Fruit fly (Drosophila melanogaster) whole organism, adult: ENCODE data around the gene CG12355.

Experiments
- CG11617 ChIP-seq: fragments of 200-800 bp; sonication (Bioruptor generic); optimal IDR thresholded peaks from 2 replicates; lab custom pipeline; 2017; ENCODE audit warnings: mild to moderate bottlenecking, missing biosample characterization, missing genetic modification reagents, missing genetic modification characterization
- CG12768 ChIP-seq: fragments of 200-800 bp; sonication (Bioruptor generic); optimal IDR thresholded peaks from 2 replicates; lab custom pipeline; 2017; ENCODE audit warnings: missing biosample characterization, missing genetic modification characterization, mild to moderate bottlenecking, moderate library complexity, missing genetic modification reagents
- CG33017 ChIP-seq: fragments of 200-800 bp; sonication (Bioruptor generic); optimal IDR thresholded peaks from 2 replicates; lab custom pipeline; 2018; ENCODE audit warnings: missing biosample characterization, mild to moderate bottlenecking, missing genetic modification characterization, moderate library complexity
- CG7045 ChIP-seq: fragments of 200-800 bp; sonication (Bioruptor generic); optimal IDR thresholded peaks from 2 replicates; lab custom pipeline; 2017; ENCODE audit warnings: missing biosample characterization, mild to moderate bottlenecking, missing genetic modification characterization
- Clk ChIP-seq: fragments of 200-800 bp; sonication (Bioruptor generic); optimal IDR thresholded peaks from 2 replicates; lab custom pipeline; 2017; ENCODE audit warnings: missing biosample characterization, missing genetic modification characterization
- Mnt ChIP-seq: fragments of 200-800 bp; sonication (Bioruptor generic); optimal IDR thresholded peaks from 2 replicates; lab custom pipeline; 2016; ENCODE audit warnings: missing biosample characterization, mild to moderate bottlenecking, missing genetic modification characterization
- bab1 ChIP-seq: fragments of 200-800 bp; sonication (Bioruptor generic); optimal IDR thresholded peaks from 3 replicates; lab custom pipeline; 2019; ENCODE audit warnings: missing biosample characterization, mild to moderate bottlenecking, missing genetic modification characterization, moderate library complexity
- cic ChIP-seq: fragments of 200-800 bp; sonication (Bioruptor generic); optimal IDR thresholded peaks from 2 replicates; lab custom pipeline; 2017; ENCODE audit warnings: missing biosample characterization, mild to moderate bottlenecking, missing genetic modification characterization, moderate library complexity

DNA sequence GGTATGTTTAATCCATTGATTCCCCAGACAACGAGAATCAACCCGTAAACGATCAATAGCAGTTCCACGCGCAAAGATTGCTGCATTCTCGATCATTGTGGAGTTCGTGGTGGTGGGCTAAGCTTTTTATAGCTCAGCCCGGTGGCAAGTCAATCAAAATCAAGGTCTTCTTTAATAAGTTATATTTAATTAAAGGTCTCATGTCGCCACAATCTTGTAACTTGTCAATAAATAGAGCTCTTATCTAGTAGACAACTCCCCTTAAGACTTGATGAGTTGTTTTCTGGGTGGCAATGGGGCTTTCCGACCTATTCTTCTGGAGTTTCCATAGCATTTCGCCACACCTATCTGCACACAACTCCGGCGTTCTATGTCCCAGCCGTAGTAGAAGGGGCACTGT, 32.7 kb upstream of the CG12355 start, which contains the start of gene CG42728:
- TF ChIP-seq CG11617 (no peak), Clk (GFP tag; lab: Kevin White, UChicago) (no peak), CG12768 (GFP tag; lab: Kevin White, UChicago) (no peak), cic (GFP tag; lab: Kevin White, UChicago) (no peak), CG33017 (tag; lab: Kevin White, UChicago) (no peak), Mnt (GFP tag; lab: Kevin White, UChicago) (no peak), bab1 (GFP tag; lab: Kevin White, UChicago) (no peak), CG7045 (GFP tag; lab: Kevin White, UChicago) (no peak)
